Worm (Caenorhabditis elegans) whole organism, L3 larva: Measurements from ENCODE around the gene rig-4.

Experiments
- ceh-82 ChIP-seq: fragments of 150-350 bp; optimal IDR thresholded peaks from 2 replicates; lab custom pipeline; 2014; ENCODE audit warnings: missing biosample characterization, missing genetic modification characterization
- daf-12 ChIP-seq: fragments of 150-350 bp; optimal IDR thresholded peaks from 2 replicates; lab custom pipeline; 2014; ENCODE audit warnings: missing biosample characterization, missing genetic modification reagents, missing genetic modification characterization
- egl-5 ChIP-seq: fragments of 150-350 bp; optimal IDR thresholded peaks from 2 replicates; lab custom pipeline; 2017; ENCODE audit warnings: missing biosample characterization, missing genetic modification reagents, missing genetic modification characterization, inconsistent platforms
- elt-2 ChIP-seq: sonication (generic microtip); optimal IDR thresholded peaks from 2 replicates; lab custom pipeline; 2016; ENCODE audit warnings: missing genetic modification reagents, mild to moderate bottlenecking, missing genetic modification characterization, missing compliant biosample characterization
- elt-3 ChIP-seq, 3 experiments: fragments of 150-350 bp in 1 of 3; sonication (generic microtip) in 2 of 3; optimal IDR thresholded peaks; 2 replicates in 2 of 3; 4 replicates in 1 of 3; lab custom pipeline; 2014 to 2017; ENCODE audit warnings: missing biosample characterization in 3 of 3, missing genetic modification characterization in 3 of 3
- jun-1 ChIP-seq: fragments of 150-350 bp; optimal IDR thresholded peaks from 2 replicates; lab custom pipeline; 2014; ENCODE audit warnings: missing biosample characterization, missing genetic modification reagents, missing genetic modification characterization
- lin-39 ChIP-seq: fragments of 150-350 bp; optimal IDR thresholded peaks from 2 replicates; lab custom pipeline; 2018; ENCODE audit warnings: missing biosample characterization, missing genetic modification reagents, missing genetic modification characterization
- nfya-1 ChIP-seq: sonication (generic microtip); optimal IDR thresholded peaks from 2 replicates; lab custom pipeline; 2017; ENCODE audit warnings: missing genetic modification characterization, mild to moderate bottlenecking, missing compliant biosample characterization, antibody characterized with exemption, moderate library complexity; ENCODE audit not compliant: insufficient read depth
- nhr-23 ChIP-seq: fragments of 150-350 bp; optimal IDR thresholded peaks from 2 replicates; lab custom pipeline; 2014; ENCODE audit warnings: missing biosample characterization, missing genetic modification reagents, missing genetic modification characterization
- nhr-237 ChIP-seq: fragments of 150-350 bp; optimal IDR thresholded peaks from 2 replicates; lab custom pipeline; 2014; ENCODE audit warnings: missing biosample characterization, missing genetic modification characterization
- nhr-25 ChIP-seq: sonication (generic microtip); optimal IDR thresholded peaks from 2 replicates; lab custom pipeline; 2017; ENCODE audit warnings: missing biosample characterization, missing genetic modification characterization
- skn-1 ChIP-seq: fragments of 150-350 bp; optimal IDR thresholded peaks from 2 replicates; lab custom pipeline; 2014; ENCODE audit warnings: missing biosample characterization, missing genetic modification characterization
- unc-39 ChIP-seq: sonication (generic microtip); optimal IDR thresholded peaks from 4 replicates; lab custom pipeline; 2017; ENCODE audit warnings: missing biosample characterization, missing genetic modification characterization
- unc-62 ChIP-seq: fragments of 150-350 bp; sonication (generic microtip); optimal IDR thresholded peaks from 4 replicates; lab custom pipeline; 2014; ENCODE audit warnings: missing biosample characterization, missing genetic modification reagents, missing genetic modification characterization

- TF ChIP-seq nhr-237 (tag; lab: Kevin White, UChicago) = no peak
- TF ChIP-seq ceh-82 (tag; lab: Kevin White, UChicago) = no peak
- TF ChIP-seq elt-3 (tag; optimal IDR thresholded peaks at IDR 0.05; lab: Kevin White, UChicago) = no peak
- TF ChIP-seq elt-2 (tag; lab: Kevin White, UChicago) = no peak
- TF ChIP-seq nfya-1 (tag; lab: Kevin White, UChicago) = no peak
- TF ChIP-seq unc-39 (tag; lab: Kevin White, UChicago) = no peak
- no peak for TF ChIP-seq nhr-23 (tag; lab: Kevin White, UChicago)
- no peak for TF ChIP-seq jun-1 (tag; lab: Kevin White, UChicago)
- peak; percentile 29 for TF ChIP-seq nhr-25 (tag; lab: Kevin White, UChicago)
- TF ChIP-seq unc-62 (GFP tag; lab: Kevin White, UChicago) = no peak
- TF ChIP-seq egl-5 = no peak
- TF ChIP-seq skn-1 (tag; lab: Kevin White, UChicago) = no peak
- no peak for TF ChIP-seq lin-39 (tag; lab: Kevin White, UChicago)
- no peak for TF ChIP-seq daf-12 (tag; lab: Kevin White, UChicago)
Observed at ce11 chrIV:7983021-7983420, 20.9 kb downstream of the rig-4 start.
